Worm (Caenorhabditis elegans) whole organism, mixed stage, embryonic: ENCODE results near the gene pmp-2.

Source experiments
- bed-3 ChIP-seq: fragments of 200-800 bp; sonication (Bioruptor generic); optimal IDR thresholded peaks from 3 replicates; lab custom pipeline; 2018; ENCODE audit warnings: mild to moderate bottlenecking, missing genetic modification characterization, moderate library complexity, missing compliant biosample characterization
- blmp-1 ChIP-seq: fragments of 150-350 bp; optimal IDR thresholded peaks from 2 replicates; lab custom pipeline; 2014; ENCODE audit warnings: missing biosample characterization, missing genetic modification characterization
- elt-3 ChIP-seq: fragments of 150-350 bp; optimal IDR thresholded peaks from 2 replicates; lab custom pipeline; 2014; ENCODE audit warnings: missing biosample characterization, missing genetic modification characterization
- lin-13 ChIP-seq: fragments of 150-350 bp; optimal IDR thresholded peaks from 2 replicates; lab custom pipeline; 2014; ENCODE audit warnings: missing biosample characterization, missing genetic modification characterization
- lsy-2 ChIP-seq: fragments of 150-350 bp; optimal IDR thresholded peaks from 2 replicates; lab custom pipeline; 2014; ENCODE audit warnings: missing biosample characterization, missing genetic modification characterization
- nhr-237 ChIP-seq: fragments of 150-350 bp; optimal IDR thresholded peaks from 2 replicates; lab custom pipeline; 2014; ENCODE audit warnings: missing biosample characterization, missing genetic modification characterization
- nhr-28 ChIP-seq: fragments of 150-350 bp; optimal IDR thresholded peaks from 2 replicates; lab custom pipeline; 2014; ENCODE audit warnings: missing biosample characterization, missing genetic modification characterization
- snpc-4 ChIP-seq: fragments of 150-350 bp; optimal IDR thresholded peaks from 2 replicates; lab custom pipeline; 2014; ENCODE audit warnings: missing biosample characterization, missing genetic modification characterization
- unc-39 ChIP-seq: fragments of 150-350 bp; optimal IDR thresholded peaks from 2 replicates; lab custom pipeline; 2014; ENCODE audit warnings: missing biosample characterization, missing genetic modification characterization
- unc-62 ChIP-seq: fragments of 150-350 bp; optimal IDR thresholded peaks from 2 replicates; lab custom pipeline; 2014; ENCODE audit warnings: missing biosample characterization, missing genetic modification reagents, missing genetic modification characterization

DNA sequence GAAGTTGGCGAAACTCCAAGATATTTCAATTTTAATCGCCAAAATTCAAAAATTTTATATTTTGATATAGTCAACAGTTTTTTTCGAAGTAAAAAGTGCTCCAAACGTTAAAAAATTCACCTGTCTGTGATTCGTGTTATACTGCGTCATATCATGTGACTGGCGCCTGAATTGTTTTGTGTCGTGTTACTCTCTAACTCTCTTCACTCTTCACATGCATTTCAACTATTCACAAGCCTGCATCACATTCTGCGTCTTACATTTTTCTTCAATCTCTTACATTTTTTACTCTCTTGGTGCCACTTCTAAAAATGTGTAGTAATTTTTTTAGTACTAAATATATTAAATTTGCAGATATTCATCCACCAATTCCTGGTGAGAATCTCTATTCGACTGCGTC is 40.8 kb upstream of the pmp-2 start, which contains the start of gene flcn-1:
- TF ChIP-seq bed-3 (GFP tag; lab: Kevin White, UChicago), result no peak
- no peak for TF ChIP-seq unc-62
- TF ChIP-seq lsy-2, result no peak
- no peak for TF ChIP-seq unc-39 (tag; lab: Kevin White, UChicago)
- TF ChIP-seq lin-13 (tag; lab: Kevin White, UChicago), result no peak
- TF ChIP-seq nhr-28, result no peak
- no peak for TF ChIP-seq nhr-237 (tag; lab: Kevin White, UChicago)
- TF ChIP-seq elt-3 (tag; lab: Kevin White, UChicago), result no peak
- TF ChIP-seq blmp-1 (tag; lab: Kevin White, UChicago), result no peak
- no peak for TF ChIP-seq snpc-4
